Worm (Caenorhabditis elegans): ENCODE results near the gene acl-1.

The acl-1 gene

DNA sequence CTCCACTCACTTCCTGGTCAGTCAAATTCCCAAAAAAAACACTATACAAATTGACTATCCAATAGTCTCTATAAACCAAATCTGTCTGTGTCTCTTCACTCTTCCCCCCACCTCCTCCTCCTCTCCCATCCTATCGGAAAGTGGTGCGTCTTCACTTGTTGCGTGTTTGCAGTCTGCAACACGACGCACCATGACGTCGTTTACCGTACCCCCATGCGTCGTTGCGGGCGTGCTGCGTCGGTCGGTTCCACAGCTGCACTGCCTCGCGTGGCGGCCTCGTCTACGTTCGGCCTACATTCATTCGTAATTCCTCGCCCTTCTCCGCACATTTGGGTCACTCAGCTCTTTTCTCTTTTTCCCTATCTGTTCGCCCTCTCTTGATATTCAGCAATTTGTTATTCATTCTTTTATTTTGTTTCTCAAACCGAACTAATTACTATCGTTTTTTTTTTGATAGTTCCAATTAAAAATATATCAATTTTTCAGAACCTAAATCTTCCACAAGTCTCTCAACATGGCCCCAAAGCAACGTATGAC is 8.5 kb upstream of the acl-1 start, which contains the start of gene serp-1.1 (continued):
- peak; percentile 98 for TF ChIP-seq ztf-22 (GFP tag; optimal IDR thresholded peaks at IDR 0.05)
- TF ChIP-seq die-1 (tag; optimal IDR thresholded peaks at IDR 0.05) = peak; percentile 75
- peak; percentile 36 for TF ChIP-seq snpc-1.1 (tag; optimal IDR thresholded peaks at IDR 0.05; ENCODE audit: insufficient read depth)
- TF ChIP-seq egrh-3 (GFP tag; IDR thresholded peaks at IDR 0.05) = peak; percentile 94
- peak; percentile 64 for TF ChIP-seq hsf-1 (GFP tag; IDR thresholded peaks at IDR 0.05)
- TF ChIP-seq tbx-9 (tag; optimal IDR thresholded peaks at IDR 0.05; ENCODE audit: borderline replicate concordance) = no peak
- TF ChIP-seq ceh-58 (GFP tag; IDR thresholded peaks at IDR 0.05) = no peak
- TF ChIP-seq lsl-1 (GFP tag; optimal IDR thresholded peaks at IDR 0.05) = peak; percentile 35
- TF ChIP-seq ccch-3 (GFP tag; optimal IDR thresholded peaks at IDR 0.05) = no peak
- peak; percentile 38 for TF ChIP-seq mxl-1 (tag; optimal IDR thresholded peaks at IDR 0.05)
- no peak; the same call in 1 of the 2 replicates for TF ChIP-seq B0019.2 (GFP tag; conservative IDR thresholded peaks at IDR 0.05)
- TF ChIP-seq ekl-4 (GFP tag; IDR thresholded peaks at IDR 0.05) = peak; percentile 95
- no peak for TF ChIP-seq unc-130 (GFP tag; optimal IDR thresholded peaks at IDR 0.05)
- peak; percentile 73 for TF ChIP-seq snpc-4 (GFP tag; optimal IDR thresholded peaks at IDR 0.05)
- TF ChIP-seq snpc-4 (tag; optimal IDR thresholded peaks at IDR 0.05) = peak; percentile 83 to 91 (median 88)
- TF ChIP-seq rpc-1 (optimal IDR thresholded peaks at IDR 0.05) = peak; percentile 32
- TF ChIP-seq rpc-1 (tag; optimal IDR thresholded peaks at IDR 0.05) = no peak
- TF ChIP-seq sdz-38 (tag; optimal IDR thresholded peaks at IDR 0.05) = no peak
- peak; percentile 64 for TF ChIP-seq unc-62 (GFP tag; optimal IDR thresholded peaks at IDR 0.05)
- TF ChIP-seq repo-1 (tag; optimal IDR thresholded peaks at IDR 0.05) = peak; percentile 94
- TF ChIP-seq Y79H2A.3 (GFP tag; conservative IDR thresholded peaks at IDR 0.05) = no peak
- TF ChIP-seq akir-1 (GFP tag; optimal IDR thresholded peaks at IDR 0.05) = peak; percentile 66
- peak; percentile 94 for TF ChIP-seq Y56A3A.18 (GFP tag; IDR thresholded peaks at IDR 0.05)
- TF ChIP-seq pha-4 (tag; optimal IDR thresholded peaks at IDR 0.05) = peak; percentile 94
- TF ChIP-seq F10E7.11 (tag; optimal IDR thresholded peaks at IDR 0.05) = no peak
- TF ChIP-seq chd-7 (tag; optimal IDR thresholded peaks at IDR 0.05) = peak; percentile 99
- peak; percentile 95 for TF ChIP-seq C06A6.2 (GFP tag; conservative IDR thresholded peaks at IDR 0.05)
- TF ChIP-seq ztf-18 (tag; optimal IDR thresholded peaks at IDR 0.05) = peak; percentile 85
- TF ChIP-seq madf-8 (GFP tag; conservative IDR thresholded peaks at IDR 0.05) = no peak
- TF ChIP-seq lin-26 (GFP tag; IDR thresholded peaks at IDR 0.05) = peak; percentile 86
- peak; percentile 53; the same call in 1 of the 2 replicates for TF ChIP-seq Y67H2A.10 (GFP tag; conservative IDR thresholded peaks at IDR 0.05)
- TF ChIP-seq ceh-91 (GFP tag; IDR thresholded peaks at IDR 0.05) = 0 out of 2 replicates have a peak, but pooled peaks have one; percentile 35
- TF ChIP-seq ama-1 (optimal IDR thresholded peaks at IDR 0.05) = no peak
- TF ChIP-seq ama-1 (GFP tag; optimal IDR thresholded peaks at IDR 0.05) = no peak
- peak; percentile 90 for TF ChIP-seq lir-1 (GFP tag; conservative IDR thresholded peaks at IDR 0.05)
- peak; percentile 98 for TF ChIP-seq lin-40 (tag; optimal IDR thresholded peaks at IDR 0.05)
- TF ChIP-seq nfyb-1 (GFP tag; IDR thresholded peaks at IDR 0.05) = peak; percentile 99
- TF ChIP-seq let-526 (GFP tag; IDR thresholded peaks at IDR 0.05) = peak; percentile 94
- peak; percentile 68 for TF ChIP-seq zim-3 (tag; optimal IDR thresholded peaks at IDR 0.05)
- TF ChIP-seq B0035.1 (tag; optimal IDR thresholded peaks at IDR 0.05) = peak; percentile 89
- TF ChIP-seq attf-6 (GFP tag; IDR thresholded peaks at IDR 0.05) = no peak
- peak; percentile 97 for TF ChIP-seq B0336.3 (GFP tag; IDR thresholded peaks at IDR 0.05)
- peak; percentile 97 for TF ChIP-seq ztf-26 (tag; optimal IDR thresholded peaks at IDR 0.05)
- no peak for TF ChIP-seq snpc-3.4 (tag; optimal IDR thresholded peaks at IDR 0.05)
- TF ChIP-seq attf-3 (GFP tag; conservative IDR thresholded peaks at IDR 0.05) = peak; percentile 83
- no peak for TF ChIP-seq him-1 (tag; optimal IDR thresholded peaks at IDR 0.05)
- TF ChIP-seq hlh-12 (tag; optimal IDR thresholded peaks at IDR 0.05) = no peak
- peak; percentile 100 for TF ChIP-seq nhr-80 (tag; optimal IDR thresholded peaks at IDR 0.05)
- TF ChIP-seq nfya-1 (tag; optimal IDR thresholded peaks at IDR 0.05; ENCODE audit: borderline replicate concordance, insufficient read depth) = no peak

All from whole organism, young adult.